Fruit fly (Drosophila melanogaster): Measurements from ENCODE around the gene nudC.

nudC gene

dm6 chr3L:16804627-16805026, at the start of gene nudC:
TSS of gene nudC (plus strand) at chr3L:16804994.
- no peak for TF ChIP-seq insv (optimal IDR thresholded peaks at IDR 0.05)
- no peak for TF ChIP-seq h (optimal IDR thresholded peaks at IDR 0.05)
- TF ChIP-seq Sin3A (optimal IDR thresholded peaks at IDR 0.05), result no peak
- no peak for TF ChIP-seq Myc (optimal IDR thresholded peaks at IDR 0.05)
- TF ChIP-seq psq (optimal IDR thresholded peaks at IDR 0.05), result no peak

- TF ChIP-seq psq (optimal IDR thresholded peaks at IDR 0.05), result no peak
- no peak for TF ChIP-seq Sin3A (optimal IDR thresholded peaks at IDR 0.05)
- no peak for TF ChIP-seq Myc (optimal IDR thresholded peaks at IDR 0.05)
- TF ChIP-seq h (optimal IDR thresholded peaks at IDR 0.05), result no peak
- TF ChIP-seq ttk (optimal IDR thresholded peaks at IDR 0.05), result no peak
- TF ChIP-seq insv (optimal IDR thresholded peaks at IDR 0.05), result no peak
These were observed 49.6 kb upstream of the nudC start, which contains the start of gene CG42852 for dm6 chr3L:16755189-16755588. TSS of gene CG42852 (plus strand) at chr3L:16755489.

- TF ChIP-seq insv (optimal IDR thresholded peaks at IDR 0.05) (no peak), Myc (optimal IDR thresholded peaks at IDR 0.05) (no peak), h (optimal IDR thresholded peaks at IDR 0.05) (no peak), psq (optimal IDR thresholded peaks at IDR 0.05) (no peak), ttk (optimal IDR thresholded peaks at IDR 0.05) (no peak), Sin3A (optimal IDR thresholded peaks at IDR 0.05) (no peak)
These were observed 46.2 kb upstream of the nudC start for dm6 chr3L:16758504-16759109.

- TF ChIP-seq psq (optimal IDR thresholded peaks at IDR 0.05) (no peak), h (optimal IDR thresholded peaks at IDR 0.05) (no peak), insv (optimal IDR thresholded peaks at IDR 0.05) (no peak), Sin3A (optimal IDR thresholded peaks at IDR 0.05) (no peak), ttk (optimal IDR thresholded peaks at IDR 0.05) (no peak), Myc (optimal IDR thresholded peaks at IDR 0.05) (no peak)
These were observed 45.3 kb upstream of the nudC start for dm6 chr3L:16759483-16759882.

- TF ChIP-seq psq (optimal IDR thresholded peaks at IDR 0.05) (no peak), Myc (optimal IDR thresholded peaks at IDR 0.05) (no peak), ttk (optimal IDR thresholded peaks at IDR 0.05) (no peak), Sin3A (optimal IDR thresholded peaks at IDR 0.05) (no peak), insv (optimal IDR thresholded peaks at IDR 0.05) (no peak), h (optimal IDR thresholded peaks at IDR 0.05) (no peak)
These were observed 44.5 kb upstream of the nudC start for dm6 chr3L:16760274-16760673.

dm6 chr3L:16762203-16762997, 42.4 kb upstream of the nudC start:
- no peak for TF ChIP-seq Sin3A (optimal IDR thresholded peaks at IDR 0.05)
- TF ChIP-seq h (optimal IDR thresholded peaks at IDR 0.05), result no peak
- TF ChIP-seq psq (optimal IDR thresholded peaks at IDR 0.05), result no peak
- TF ChIP-seq insv (optimal IDR thresholded peaks at IDR 0.05), result no peak
- TF ChIP-seq ttk (optimal IDR thresholded peaks at IDR 0.05), result no peak
- no peak for TF ChIP-seq Myc (optimal IDR thresholded peaks at IDR 0.05)

dm6 chr3L:16765647-16766628, 38.9 kb upstream of the nudC start, which contains the start of gene Nrt:
TSS of gene Nrt (plus strand) at chr3L:16766072.
- TF ChIP-seq Sin3A (optimal IDR thresholded peaks at IDR 0.05) (no peak), h (optimal IDR thresholded peaks at IDR 0.05) (no peak)

dm6 chr3L:16766901-16767300, 37.9 kb upstream of the nudC start:
- TF ChIP-seq h (optimal IDR thresholded peaks at IDR 0.05) (no peak), Myc (optimal IDR thresholded peaks at IDR 0.05) (no peak), insv (optimal IDR thresholded peaks at IDR 0.05) (no peak), ttk (optimal IDR thresholded peaks at IDR 0.05) (no peak), psq (optimal IDR thresholded peaks at IDR 0.05) (no peak)

dm6 chr3L:16768001-16768652, 36.7 kb upstream of the nudC start:
- no peak for TF ChIP-seq h (optimal IDR thresholded peaks at IDR 0.05)
- no peak for TF ChIP-seq Myc (optimal IDR thresholded peaks at IDR 0.05)
- no peak for TF ChIP-seq insv (optimal IDR thresholded peaks at IDR 0.05)
- no peak for TF ChIP-seq ttk (optimal IDR thresholded peaks at IDR 0.05)
- TF ChIP-seq psq (optimal IDR thresholded peaks at IDR 0.05), result no peak
- TF ChIP-seq Sin3A (optimal IDR thresholded peaks at IDR 0.05), result no peak

- TF ChIP-seq Myc (optimal IDR thresholded peaks at IDR 0.05) (no peak), psq (optimal IDR thresholded peaks at IDR 0.05) (no peak), insv (optimal IDR thresholded peaks at IDR 0.05) (no peak), ttk (optimal IDR thresholded peaks at IDR 0.05) (no peak), h (optimal IDR thresholded peaks at IDR 0.05) (peak; percentile 6), Sin3A (optimal IDR thresholded peaks at IDR 0.05) (no peak)
These were observed 34.9 kb upstream of the nudC start for dm6 chr3L:16769866-16770265.

dm6 chr3L:16772755-16773523, 31.9 kb upstream of the nudC start:
- TF ChIP-seq insv (optimal IDR thresholded peaks at IDR 0.05) (no peak), Myc (optimal IDR thresholded peaks at IDR 0.05) (no peak), ttk (optimal IDR thresholded peaks at IDR 0.05) (no peak), h (optimal IDR thresholded peaks at IDR 0.05) (no peak), Sin3A (optimal IDR thresholded peaks at IDR 0.05) (no peak), psq (optimal IDR thresholded peaks at IDR 0.05) (no peak)
